Worm (Caenorhabditis elegans): ENCODE data around the gene srh-291.

The srh-291 gene

DNA sequence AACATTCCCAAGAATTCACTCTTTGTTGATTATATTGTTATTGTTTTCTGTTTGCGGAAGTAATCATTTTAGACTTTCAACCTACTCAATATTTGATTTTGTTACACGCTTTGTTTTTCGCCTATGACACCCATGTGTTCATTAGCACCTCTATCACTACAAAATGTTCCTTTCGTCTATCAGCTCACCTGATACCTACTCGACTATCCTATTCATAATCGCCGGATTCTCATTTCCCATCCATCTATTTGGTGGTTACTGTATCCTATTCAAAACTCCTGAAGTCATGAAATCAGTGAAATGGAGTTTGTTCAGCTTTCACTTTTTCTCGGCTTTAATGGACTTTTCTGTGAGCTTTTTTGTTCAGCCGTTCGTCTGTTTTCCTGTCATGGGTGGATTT lies at the start of gene srh-291:
Gene srh-291, plus strand, starts transcription at position 301 of the 400 bp plus-strand sequence.
- no peak for TF ChIP-seq zip-2 (tag; optimal IDR thresholded peaks at IDR 0.05)
- TF ChIP-seq Y48G9A.11 (GFP tag; IDR thresholded peaks at IDR 0.05): no peak
- no peak for TF ChIP-seq D1046.2 (GFP tag; IDR thresholded peaks at IDR 0.05)
- TF ChIP-seq mep-1 (tag; optimal IDR thresholded peaks at IDR 0.05): no peak
- TF ChIP-seq attf-4 (tag; optimal IDR thresholded peaks at IDR 0.05): no peak
- no peak for TF ChIP-seq lin-39 (tag; optimal IDR thresholded peaks at IDR 0.05)
- no peak for TF ChIP-seq saeg-2 (GFP tag; IDR thresholded peaks at IDR 0.05)
- no peak for TF ChIP-seq lin-13 (GFP tag; optimal IDR thresholded peaks at IDR 0.05)

ce11 chrV:17765077-17765476 lies 40.3 kb upstream of the srh-291 start, which contains the start of the genes C47A10.16 and srh-283:
TSS of gene C47A10.16 (minus strand) at chrV:17765177.
TSS of gene srh-283 (plus strand) at chrV:17765348.
- TF ChIP-seq daf-8 (GFP tag; IDR thresholded peaks at IDR 0.05): no peak
- TF ChIP-seq nhr-28 (tag; optimal IDR thresholded peaks at IDR 0.05): no peak
- TF ChIP-seq ces-1 (GFP tag; optimal IDR thresholded peaks at IDR 0.05): no peak
- TF ChIP-seq F10B5.3 (tag; optimal IDR thresholded peaks at IDR 0.05): no peak
- TF ChIP-seq zag-1 (tag; optimal IDR thresholded peaks at IDR 0.05): no peak
- no peak for TF ChIP-seq fos-1 (tag; optimal IDR thresholded peaks at IDR 0.05)
- TF ChIP-seq ZK337.2 (GFP tag; IDR thresholded peaks at IDR 0.05): no peak
- TF ChIP-seq mdl-1 (tag; optimal IDR thresholded peaks at IDR 0.05): no peak
- no peak for TF ChIP-seq skn-1 (tag; optimal IDR thresholded peaks at IDR 0.05)
- TF ChIP-seq D1046.2 (GFP tag; IDR thresholded peaks at IDR 0.05): no peak
- TF ChIP-seq F44E2.7 (GFP tag; IDR thresholded peaks at IDR 0.05): no peak
- TF ChIP-seq vab-7 (GFP tag; IDR thresholded peaks at IDR 0.05): no peak
- TF ChIP-seq zfp-3 (GFP tag; conservative IDR thresholded peaks at IDR 0.05): no peak
- no peak for TF ChIP-seq madf-5 (GFP tag; IDR thresholded peaks at IDR 0.05)
- no peak for TF ChIP-seq pha-4 (GFP tag; IDR thresholded peaks at IDR 0.05)
- TF ChIP-seq pha-4 (tag; optimal IDR thresholded peaks at IDR 0.05): no peak
- TF ChIP-seq mxl-2 (GFP tag; conservative IDR thresholded peaks at IDR 0.05): no peak
- no peak for TF ChIP-seq dpl-1 (GFP tag; optimal IDR thresholded peaks at IDR 0.05)
- no peak for TF ChIP-seq hif-1 (tag; optimal IDR thresholded peaks at IDR 0.05)

DNA sequence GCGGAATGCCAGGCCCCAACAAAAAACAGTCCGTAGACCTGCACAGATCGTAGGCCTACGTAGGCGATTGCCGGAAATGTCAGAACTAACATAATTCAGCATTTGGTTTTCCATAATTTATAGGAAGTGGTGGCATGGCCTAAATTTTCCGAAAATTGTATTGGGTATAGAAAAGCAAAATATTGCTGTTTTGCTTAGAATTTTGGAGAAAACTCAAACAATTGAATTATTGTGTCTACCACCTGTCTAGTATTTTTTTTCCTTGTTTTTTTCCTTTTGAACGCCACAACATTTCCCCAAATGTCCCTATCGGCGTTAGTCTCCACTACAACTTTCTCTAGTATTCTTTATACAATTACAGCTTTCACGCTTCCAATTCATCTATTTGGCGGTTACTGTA lies 38.2 kb upstream of the srh-291 start, which contains the start of gene srh-284:
Gene srh-284, plus strand, starts transcription at position 301 of the 400 bp plus-strand sequence.
- TF ChIP-seq gei-8 (GFP tag; optimal IDR thresholded peaks at IDR 0.05) (no peak), ceh-62 (tag; optimal IDR thresholded peaks at IDR 0.05) (no peak), set-16 (GFP tag; IDR thresholded peaks at IDR 0.05) (no peak), lsy-2 (tag; optimal IDR thresholded peaks at IDR 0.05) (no peak), mxl-3 (GFP tag; optimal IDR thresholded peaks at IDR 0.05) (no peak), T20F7.1 (GFP tag; optimal IDR thresholded peaks at IDR 0.05) (no peak), saeg-2 (GFP tag; IDR thresholded peaks at IDR 0.05) (no peak), F10B5.3 (tag; optimal IDR thresholded peaks at IDR 0.05) (no peak), zfp-3 (GFP tag; conservative IDR thresholded peaks at IDR 0.05) (no peak), pqm-1 (tag; optimal IDR thresholded peaks at IDR 0.05) (no peak), dpl-1 (GFP tag; optimal IDR thresholded peaks at IDR 0.05) (no peak), daf-8 (GFP tag; IDR thresholded peaks at IDR 0.05) (no peak), D1046.2 (GFP tag; IDR thresholded peaks at IDR 0.05) (no peak), ceh-32 (tag; optimal IDR thresholded peaks at IDR 0.05; ENCODE audit: poor library complexity) (no peak)

DNA sequence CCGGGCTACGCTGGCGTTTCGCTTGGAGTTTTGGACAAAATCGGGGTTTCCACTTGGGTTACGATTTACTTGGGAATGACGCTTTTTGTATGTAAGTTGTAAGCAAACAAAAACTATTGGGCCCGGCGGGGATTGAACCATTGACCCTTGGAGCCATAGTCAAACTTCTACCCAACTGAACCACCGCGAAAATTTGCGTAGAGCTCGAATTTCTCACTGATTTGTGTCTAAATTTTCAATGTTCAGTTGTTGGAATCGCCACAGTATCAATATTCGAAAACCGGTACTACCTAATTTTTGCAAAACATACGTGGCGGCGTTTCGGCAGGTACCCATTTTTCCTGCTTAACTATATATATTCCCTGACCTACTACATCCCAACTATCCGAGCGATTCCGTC lies 37.7 kb upstream of the srh-291 start:
- TF ChIP-seq mes-2 (tag; optimal IDR thresholded peaks at IDR 0.05; ENCODE audit: poor library complexity, severe bottlenecking) (no peak), lim-7 (GFP tag; IDR thresholded peaks at IDR 0.05) (peak; percentile 61; the same call in 1 of the 2 replicates), snpc-1.2 (GFP tag; IDR thresholded peaks at IDR 0.05) (0 out of 2 replicates have a peak, but pooled peaks have one; percentile 46)

All from whole organism, L4 larva.